Worm (Caenorhabditis elegans) whole organism, young adult: ENCODE data around the gene klp-3.

ENCODE experiments used
- F33H1.4 ChIP-seq: fragments of 200-800 bp; sonication (Bioruptor generic); IDR thresholded peaks from 2 replicates; pipeline ENCODE4 v1.3.6; 2022; ENCODE audit warnings: missing genetic modification reagents, missing genetic modification characterization, missing compliant biosample characterization
- F37B4.10 ChIP-seq: fragments of 200-800 bp; sonication (Bioruptor generic); IDR thresholded peaks from 2 replicates; pipeline ENCODE4 v1.3.6; 2022; ENCODE audit warnings: missing genetic modification characterization, missing compliant biosample characterization
- F39B2.1 ChIP-seq: fragments of 200-800 bp; sonication (Bioruptor generic); IDR thresholded peaks from 2 replicates; pipeline ENCODE4 v1.3.6; 2022; ENCODE audit warnings: missing genetic modification reagents, missing genetic modification characterization, missing compliant biosample characterization
- F49E8.2 ChIP-seq: sonication (generic microtip); optimal IDR thresholded peaks from 3 replicates; lab custom pipeline; 2017; ENCODE audit warnings: missing genetic modification characterization, mild to moderate bottlenecking, missing compliant biosample characterization, antibody characterized with exemption, moderate library complexity; ENCODE audit not compliant: insufficient read depth
- T07F8.4 ChIP-seq: sonication (generic microtip); optimal IDR thresholded peaks from 2 replicates; lab custom pipeline; 2016; ENCODE audit warnings: mild to moderate bottlenecking, missing genetic modification characterization, moderate library complexity, missing compliant biosample characterization
- T26A5.8 ChIP-seq: sonication (generic microtip); optimal IDR thresholded peaks from 2 replicates; lab custom pipeline; 2016; ENCODE audit warnings: missing genetic modification characterization, missing compliant biosample characterization
- Y56A3A.18 ChIP-seq: fragments of 200-800 bp; sonication (Bioruptor generic); IDR thresholded peaks from 2 replicates; pipeline ENCODE4 v1.3.6; 2022; ENCODE audit warnings: missing genetic modification reagents, missing genetic modification characterization, missing compliant biosample characterization
- Y79H2A.3 ChIP-seq: fragments of 200-800 bp; sonication (Bioruptor generic); conservative IDR thresholded peaks from 2 replicates; pipeline ENCODE4 v1.3.6; 2022; ENCODE audit warnings: missing genetic modification reagents, missing genetic modification characterization, missing compliant biosample characterization
- Y95B8A.8 ChIP-seq: fragments of 200-800 bp; sonication (Bioruptor generic); IDR thresholded peaks from 2 replicates; pipeline ENCODE4 v1.3.6; 2022; ENCODE audit warnings: missing genetic modification reagents, missing genetic modification characterization, missing compliant biosample characterization
- aptf-2 ChIP-seq: fragments of 200-800 bp; sonication (Bioruptor generic); conservative IDR thresholded peaks from 2 replicates; pipeline ENCODE4 v1.3.6; 2022; ENCODE audit warnings: missing genetic modification reagents, missing genetic modification characterization, missing compliant biosample characterization
- attf-3 ChIP-seq: fragments of 200-800 bp; sonication (Bioruptor generic); conservative IDR thresholded peaks from 2 replicates; pipeline ENCODE4 v1.3.6; 2022; ENCODE audit warnings: missing genetic modification reagents, missing genetic modification characterization, missing compliant biosample characterization
- bed-2 ChIP-seq: fragments of 200-800 bp; sonication (Bioruptor generic); IDR thresholded peaks from 2 replicates; pipeline ENCODE4 v1.3.6; 2022; ENCODE audit warnings: missing genetic modification reagents, missing genetic modification characterization, missing compliant biosample characterization
- cebp-1 ChIP-seq, 2 experiments: fragments of 200-800 bp in 1 of 2; sonication (Bioruptor generic) in 1 of 2; sonication (generic microtip) in 1 of 2; IDR thresholded peaks in 1 of 2; optimal IDR thresholded peaks in 1 of 2; 2 replicates each; pipeline versions ENCODE4 v1.3.6 to Lab custom; 2017 to 2022; ENCODE audit warnings: missing compliant biosample characterization in 2 of 2, missing genetic modification characterization in 2 of 2, mild to moderate bottlenecking in 1 of 2, missing genetic modification reagents in 1 of 2, moderate library complexity in 1 of 2
- cebp-2 ChIP-seq: fragments of 200-800 bp; sonication (Bioruptor generic); IDR thresholded peaks from 2 replicates; pipeline ENCODE4 v1.3.6; 2022; ENCODE audit warnings: missing genetic modification characterization, missing compliant biosample characterization
- ceh-58 ChIP-seq: fragments of 200-800 bp; sonication (Bioruptor generic); IDR thresholded peaks from 2 replicates; pipeline ENCODE4 v1.3.6; 2022; ENCODE audit warnings: missing genetic modification characterization, missing compliant biosample characterization
- ceh-79 ChIP-seq: sonication (generic microtip); optimal IDR thresholded peaks from 2 replicates; lab custom pipeline; 2017; ENCODE audit warnings: mild to moderate bottlenecking, missing genetic modification characterization, missing compliant biosample characterization
- dpl-1 ChIP-seq: fragments of 150-350 bp; optimal IDR thresholded peaks from 2 replicates; lab custom pipeline; 2014; ENCODE audit warnings: missing biosample characterization, missing genetic modification reagents, missing genetic modification characterization
- efl-1 ChIP-seq: fragments of 150-350 bp; optimal IDR thresholded peaks from 2 replicates; lab custom pipeline; 2014; ENCODE audit warnings: missing biosample characterization, missing genetic modification reagents, missing genetic modification characterization
- ekl-4 ChIP-seq: fragments of 200-800 bp; sonication (Bioruptor generic); IDR thresholded peaks from 2 replicates; pipeline ENCODE4 v1.3.6; 2022; ENCODE audit warnings: missing genetic modification reagents, missing genetic modification characterization, missing compliant biosample characterization
- gei-17 ChIP-seq: fragments of 200-800 bp; sonication (Bioruptor generic); optimal IDR thresholded peaks from 2 replicates; lab custom pipeline; 2018; ENCODE audit warnings: mild to moderate bottlenecking, missing genetic modification characterization, missing compliant biosample characterization
- hsf-1 ChIP-seq: fragments of 200-800 bp; sonication (Bioruptor generic); IDR thresholded peaks from 2 replicates; pipeline ENCODE4 v1.3.6; 2022; ENCODE audit warnings: missing genetic modification reagents, missing genetic modification characterization, missing compliant biosample characterization
- let-526 ChIP-seq: fragments of 200-800 bp; sonication (Bioruptor generic); IDR thresholded peaks from 2 replicates; pipeline ENCODE4 v1.3.6; 2022; ENCODE audit warnings: missing genetic modification reagents, missing genetic modification characterization, missing compliant biosample characterization
- lin-26 ChIP-seq: fragments of 200-800 bp; sonication (Bioruptor generic); IDR thresholded peaks from 2 replicates; pipeline ENCODE4 v1.3.6; 2022; ENCODE audit warnings: missing genetic modification reagents, missing genetic modification characterization, missing compliant biosample characterization
- lin-35 ChIP-seq, 3 experiments: fragments of 150-350 bp in 2 of 3; sonication (generic microtip) in 1 of 3; optimal IDR thresholded peaks; 2 replicates each; lab custom pipeline; 2014 to 2018; ENCODE audit warnings: missing biosample characterization in 3 of 3, missing genetic modification characterization in 3 of 3, missing genetic modification reagents in 3 of 3
- lin-40 ChIP-seq: sonication (generic microtip); optimal IDR thresholded peaks from 2 replicates; lab custom pipeline; 2016; ENCODE audit warnings: missing genetic modification characterization, mild to moderate bottlenecking, missing compliant biosample characterization, missing genotype, missing genetic modification reagents
- lin-54 ChIP-seq: fragments of 200-800 bp; sonication (Bioruptor generic); optimal IDR thresholded peaks from 2 replicates; lab custom pipeline; 2018; ENCODE audit warnings: mild to moderate bottlenecking, missing genetic modification characterization, missing compliant biosample characterization
- lsy-27 ChIP-seq: sonication (generic microtip); optimal IDR thresholded peaks from 2 replicates; lab custom pipeline; 2017; ENCODE audit warnings: missing genetic modification characterization, mild to moderate bottlenecking, missing compliant biosample characterization, antibody characterized with exemption, missing genotype, borderline replicate concordance; ENCODE audit not compliant: insufficient read depth
- madf-3 ChIP-seq: fragments of 200-800 bp; sonication (Bioruptor generic); IDR thresholded peaks from 2 replicates; pipeline ENCODE4 v1.3.6; 2022; ENCODE audit warnings: missing genetic modification reagents, missing genetic modification characterization, missing compliant biosample characterization
- madf-6 ChIP-seq: fragments of 200-800 bp; sonication (Bioruptor generic); IDR thresholded peaks from 2 replicates; pipeline ENCODE4 v1.3.6; 2022; ENCODE audit warnings: missing genetic modification reagents, missing genetic modification characterization, missing compliant biosample characterization
- madf-8 ChIP-seq: fragments of 200-800 bp; sonication (Bioruptor generic); conservative IDR thresholded peaks from 2 replicates; pipeline ENCODE4 v1.3.6; 2022; ENCODE audit warnings: missing genetic modification reagents, missing genetic modification characterization, missing compliant biosample characterization
- mcd-1 ChIP-seq: fragments of 200-800 bp; sonication (Bioruptor generic); IDR thresholded peaks from 2 replicates; pipeline ENCODE4 v1.3.6; 2022; ENCODE audit warnings: missing genetic modification reagents, missing genetic modification characterization, missing compliant biosample characterization
- mxl-1 ChIP-seq: sonication (generic microtip); optimal IDR thresholded peaks from 2 replicates; lab custom pipeline; 2016; ENCODE audit warnings: missing genetic modification characterization, missing compliant biosample characterization
- nhr-179 ChIP-seq: sonication (generic microtip); optimal IDR thresholded peaks from 2 replicates; lab custom pipeline; 2016; ENCODE audit warnings: mild to moderate bottlenecking, missing genetic modification characterization, missing compliant biosample characterization
- rcor-1 ChIP-seq: fragments of 200-800 bp; sonication (Bioruptor generic); IDR thresholded peaks from 2 replicates; pipeline ENCODE4 v1.3.6; 2022; ENCODE audit warnings: missing genetic modification reagents, missing genetic modification characterization, missing compliant biosample characterization
- sdz-38 ChIP-seq: sonication (generic microtip); optimal IDR thresholded peaks from 2 replicates; lab custom pipeline; 2016; ENCODE audit warnings: missing genotype, missing genetic modification characterization, missing compliant biosample characterization
- snpc-1.3 ChIP-seq: sonication (generic microtip); optimal IDR thresholded peaks from 2 replicates; lab custom pipeline; 2017; ENCODE audit warnings: missing genetic modification characterization, mild to moderate bottlenecking, missing compliant biosample characterization, antibody characterized with exemption, moderate library complexity, missing genotype, missing genetic modification reagents; ENCODE audit not compliant: insufficient read depth
- snpc-3.4 ChIP-seq: sonication (generic microtip); optimal IDR thresholded peaks from 2 replicates; lab custom pipeline; 2017; ENCODE audit warnings: missing genetic modification characterization, mild to moderate bottlenecking, missing compliant biosample characterization, antibody characterized with exemption, moderate library complexity, missing genotype, missing genetic modification reagents
- somi-1 ChIP-seq: fragments of 200-800 bp; sonication (Bioruptor generic); optimal IDR thresholded peaks from 2 replicates; lab custom pipeline; 2018; ENCODE audit warnings: mild to moderate bottlenecking, missing genetic modification characterization, missing compliant biosample characterization
- tbp1 ChIP-seq: fragments of 200-800 bp; sonication (Bioruptor generic); optimal IDR thresholded peaks from 2 replicates; lab custom pipeline; 2018; ENCODE audit warnings: mild to moderate bottlenecking, missing genetic modification characterization, missing compliant biosample characterization
- tlf-1 ChIP-seq: fragments of 200-800 bp; sonication (Bioruptor generic); optimal IDR thresholded peaks from 2 replicates; lab custom pipeline; 2018; ENCODE audit warnings: mild to moderate bottlenecking, missing genetic modification characterization, missing compliant biosample characterization
- unc-130 ChIP-seq: sonication (generic microtip); optimal IDR thresholded peaks from 2 replicates; lab custom pipeline; 2016; ENCODE audit warnings: missing genetic modification reagents, missing genetic modification characterization, missing compliant biosample characterization
- unc-62 ChIP-seq: fragments of 150-350 bp; optimal IDR thresholded peaks from 2 replicates; lab custom pipeline; 2014; ENCODE audit warnings: missing biosample characterization, missing genetic modification reagents, missing genetic modification characterization
- xnd-1 ChIP-seq: sonication (generic microtip); optimal IDR thresholded peaks from 2 replicates; lab custom pipeline; 2016; ENCODE audit warnings: missing genotype, missing genetic modification reagents, missing genetic modification characterization, missing compliant biosample characterization
- zim-3 ChIP-seq: sonication (generic microtip); optimal IDR thresholded peaks from 2 replicates; lab custom pipeline; 2017; ENCODE audit warnings: mild to moderate bottlenecking, missing genetic modification characterization, moderate library complexity, missing compliant biosample characterization
- ztf-18 ChIP-seq: sonication (generic microtip); optimal IDR thresholded peaks from 2 replicates; lab custom pipeline; 2016; ENCODE audit warnings: missing genotype, mild to moderate bottlenecking, missing genetic modification characterization, missing compliant biosample characterization

The klp-3 gene

ce11 chrII:7858101-7858500, 15.9 kb downstream of the klp-3 start, which contains the start of gene sds-22:
sds-22 (plus strand) TSS chrII:7858401.
- no peak for TF ChIP-seq somi-1 (GFP tag; lab: Kevin White, UChicago)
- TF ChIP-seq let-526 (GFP tag; lab: Robert Waterston, UW): no peak
- no peak for TF ChIP-seq F39B2.1
- TF ChIP-seq Y56A3A.18 (GFP tag; lab: Robert Waterston, UW): no peak
- TF ChIP-seq snpc-1.3 (tag; lab: Kevin White, UChicago): no peak
- TF ChIP-seq bed-2 (GFP tag; lab: Robert Waterston, UW): no peak
- no peak for TF ChIP-seq sdz-38 (tag; lab: Kevin White, UChicago)
- TF ChIP-seq lin-40 (tag; lab: Kevin White, UChicago): no peak
- TF ChIP-seq F37B4.10 (GFP tag; lab: Robert Waterston, UW): no peak
- TF ChIP-seq zim-3: no peak
- TF ChIP-seq gei-17 (GFP tag; lab: Kevin White, UChicago): no peak

ce11 chrII:7860221-7860928, 18.2 kb downstream of the klp-3 start, which contains the start of gene lin-5:
lin-5 (plus strand) TSS chrII:7860574.
- TF ChIP-seq attf-3 (GFP tag; lab: Robert Waterston, UW) (peak; percentile 70), lin-26 (no peak), T26A5.8 (tag; lab: Kevin White, UChicago) (no peak), tbp1 (GFP tag; lab: Kevin White, UChicago) (peak; percentile 35), F49E8.2 (tag; lab: Kevin White, UChicago) (peak; percentile 77), xnd-1 (tag; lab: Kevin White, UChicago) (peak; percentile 95), Y79H2A.3 (GFP tag; lab: Robert Waterston, UW) (peak; percentile 77; the same call in 1 of the 2 replicates), ekl-4 (GFP tag; lab: Robert Waterston, UW) (peak; percentile 70), madf-3 (0 out of 2 replicates have a peak, but pooled peaks have one; percentile 48), ztf-18 (tag; lab: Kevin White, UChicago) (peak; percentile 1), lin-54 (GFP tag; lab: Kevin White, UChicago) (peak; percentile 92), unc-130 (GFP tag; lab: Kevin White, UChicago) (peak; percentile 82), mcd-1 (GFP tag; lab: Robert Waterston, UW) (peak; percentile 36; the same call in 1 of the 2 replicates), nhr-179 (no peak), hsf-1 (peak; percentile 78), lsy-27 (no peak), madf-6 (GFP tag; lab: Robert Waterston, UW) (peak; percentile 99), Y95B8A.8 (peak; percentile 69; the same call in 1 of the 2 replicates), gei-17 (GFP tag; lab: Kevin White, UChicago) (no peak), ceh-79 (tag; lab: Kevin White, UChicago) (no peak), rcor-1 (peak; percentile 74), tlf-1 (peak; percentile 78), cebp-2 (GFP tag; lab: Robert Waterston, UW) (no peak), cebp-1 (GFP tag; IDR thresholded peaks at IDR 0.05; lab: Robert Waterston, UW) (no peak), cebp-1 (tag; optimal IDR thresholded peaks at IDR 0.05; lab: Kevin White, UChicago) (peak; percentile 13), aptf-2 (GFP tag; lab: Robert Waterston, UW) (no peak), unc-62 (GFP tag; lab: Kevin White, UChicago) (no peak), madf-8 (GFP tag; lab: Robert Waterston, UW) (peak; percentile 95), dpl-1 (GFP tag; lab: Kevin White, UChicago) (peak; percentile 80), F33H1.4 (GFP tag; lab: Robert Waterston, UW) (peak; percentile 91), T07F8.4 (no peak), ceh-58 (GFP tag; lab: Robert Waterston, UW) (no peak), snpc-3.4 (peak; percentile 82), mxl-1 (tag; lab: Kevin White, UChicago) (no peak), lin-35 (GFP tag; optimal IDR thresholded peaks at IDR 0.05; lab: Kevin White, UChicago) (peak in 2 of 3 experiments; percentile 19 to 74), efl-1 (GFP tag; lab: Kevin White, UChicago) (peak; percentile 96)
